Worm (Caenorhabditis elegans): ENCODE data around the gene F35H10.2.

F35H10.2 gene

DNA sequence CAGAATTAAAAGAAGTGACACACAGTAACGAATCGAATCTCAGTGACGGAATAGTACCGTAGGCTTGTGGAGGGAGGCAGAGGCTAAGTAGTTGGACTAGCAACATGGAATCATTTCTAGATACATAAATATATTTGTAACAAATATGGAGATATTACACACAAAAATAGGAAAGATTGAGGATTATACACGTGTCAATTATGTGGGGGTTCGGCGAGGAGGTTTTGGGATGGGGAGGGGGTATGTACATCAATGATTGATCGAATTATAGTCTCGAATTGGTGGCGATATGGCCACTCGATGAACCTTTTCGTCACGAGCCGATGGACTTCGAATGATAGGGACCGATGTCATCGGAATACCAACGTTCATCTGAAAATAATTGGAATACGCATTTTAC lies 21.6 kb upstream of the F35H10.2 start:
- TF ChIP-seq ceh-13 (GFP tag; optimal IDR thresholded peaks at IDR 0.05), result no peak
- no peak for TF ChIP-seq tbx-37 (GFP tag; conservative IDR thresholded peaks at IDR 0.05)
- no peak for TF ChIP-seq sea-1 (GFP tag; conservative IDR thresholded peaks at IDR 0.05)
- no peak for TF ChIP-seq hnd-1 (tag; optimal IDR thresholded peaks at IDR 0.05)
- no peak for TF ChIP-seq hmg-4 (GFP tag; optimal IDR thresholded peaks at IDR 0.05)
- TF ChIP-seq tbx-11 (GFP tag; IDR thresholded peaks at IDR 0.05), result no peak
- no peak for TF ChIP-seq flt-1 (GFP tag; IDR thresholded peaks at IDR 0.05)
- TF ChIP-seq aly-1 (tag; optimal IDR thresholded peaks at IDR 0.05), result no peak
- no peak for TF ChIP-seq tra-4 (tag; optimal IDR thresholded peaks at IDR 0.05)
- no peak for TF ChIP-seq hmbx-1 (tag; optimal IDR thresholded peaks at IDR 0.05)
- no peak for TF ChIP-seq B0310.2 (tag; optimal IDR thresholded peaks at IDR 0.05)
- no peak for TF ChIP-seq ets-7 (tag; optimal IDR thresholded peaks at IDR 0.05)
- TF ChIP-seq ceh-36 (tag; optimal IDR thresholded peaks at IDR 0.05), result no peak
- no peak for TF ChIP-seq ama-1 (optimal IDR thresholded peaks at IDR 0.05)
- no peak for TF ChIP-seq F13C5.2 (tag; optimal IDR thresholded peaks at IDR 0.05)
- TF ChIP-seq pes-1 (GFP tag; IDR thresholded peaks at IDR 0.05), result no peak
- no peak for TF ChIP-seq scrt-1 (GFP tag; IDR thresholded peaks at IDR 0.05)

DNA sequence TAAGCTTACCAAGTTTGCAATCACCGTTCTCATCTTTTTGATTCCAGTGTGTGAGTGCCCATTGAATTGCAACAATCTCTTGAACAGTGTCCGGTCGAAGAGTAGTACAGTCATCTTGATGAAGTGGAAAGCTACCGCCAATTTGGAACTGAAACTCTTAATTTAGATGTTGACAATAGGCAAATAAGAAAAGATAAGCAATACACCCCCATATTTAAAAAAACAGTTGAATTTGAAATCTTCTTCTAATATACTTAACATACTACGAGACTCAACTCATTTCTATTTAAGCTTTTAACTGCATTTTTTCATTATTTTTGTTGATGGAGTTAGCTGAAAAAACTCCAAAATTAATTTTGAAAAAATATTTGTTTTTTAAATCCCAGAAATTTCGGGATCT lies 16.9 kb upstream of the F35H10.2 start:
- no peak for TF ChIP-seq tra-4 (tag; optimal IDR thresholded peaks at IDR 0.05)
- no peak for TF ChIP-seq ceh-13 (GFP tag; optimal IDR thresholded peaks at IDR 0.05)
- TF ChIP-seq scrt-1 (GFP tag; IDR thresholded peaks at IDR 0.05), result no peak
- TF ChIP-seq ama-1 (optimal IDR thresholded peaks at IDR 0.05), result no peak
- no peak for TF ChIP-seq sea-1 (GFP tag; conservative IDR thresholded peaks at IDR 0.05)
- no peak for TF ChIP-seq tbx-37 (GFP tag; conservative IDR thresholded peaks at IDR 0.05)
- TF ChIP-seq tbx-11 (GFP tag; IDR thresholded peaks at IDR 0.05), result no peak
- no peak for TF ChIP-seq B0310.2 (tag; optimal IDR thresholded peaks at IDR 0.05)
- TF ChIP-seq flt-1 (GFP tag; IDR thresholded peaks at IDR 0.05), result no peak
- no peak for TF ChIP-seq aly-1 (tag; optimal IDR thresholded peaks at IDR 0.05)
- TF ChIP-seq F13C5.2 (tag; optimal IDR thresholded peaks at IDR 0.05), result no peak

DNA sequence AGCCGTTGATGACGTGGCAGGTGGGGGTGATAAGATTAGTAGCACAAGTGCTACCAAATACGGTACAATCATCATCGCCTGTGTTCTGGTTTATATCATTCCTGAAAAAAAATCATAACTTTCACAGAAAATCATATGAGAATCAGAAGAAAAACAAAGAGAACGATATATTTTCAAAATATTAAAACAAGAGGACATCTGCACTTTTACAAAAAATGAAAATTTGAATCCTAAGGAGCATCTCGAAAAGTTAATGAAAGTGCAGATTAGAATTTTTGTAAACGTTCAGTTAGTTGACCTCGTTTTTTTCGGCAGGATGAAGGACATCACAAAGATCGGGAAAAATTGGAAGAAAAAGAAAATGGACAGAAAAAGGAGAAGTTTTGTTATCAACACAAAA lies 16.2 kb upstream of the F35H10.2 start, which contains the start of gene F35H10.10:
Gene F35H10.10, minus strand, starts transcription at position 101 of the 400 bp plus-strand sequence.
- TF ChIP-seq ama-1 (optimal IDR thresholded peaks at IDR 0.05) (no peak), hmg-4 (GFP tag; optimal IDR thresholded peaks at IDR 0.05) (no peak), ets-7 (tag; optimal IDR thresholded peaks at IDR 0.05) (no peak), tra-4 (tag; optimal IDR thresholded peaks at IDR 0.05) (no peak), scrt-1 (GFP tag; IDR thresholded peaks at IDR 0.05) (no peak), hmbx-1 (tag; optimal IDR thresholded peaks at IDR 0.05) (no peak), aly-1 (tag; optimal IDR thresholded peaks at IDR 0.05) (no peak), tbx-11 (GFP tag; IDR thresholded peaks at IDR 0.05) (no peak), ceh-36 (tag; optimal IDR thresholded peaks at IDR 0.05) (no peak), flt-1 (GFP tag; IDR thresholded peaks at IDR 0.05) (no peak), hnd-1 (tag; optimal IDR thresholded peaks at IDR 0.05) (no peak), pes-1 (GFP tag; IDR thresholded peaks at IDR 0.05) (no peak), ceh-13 (GFP tag; optimal IDR thresholded peaks at IDR 0.05) (no peak), tbx-37 (GFP tag; conservative IDR thresholded peaks at IDR 0.05) (no peak), F13C5.2 (tag; optimal IDR thresholded peaks at IDR 0.05) (no peak), B0310.2 (tag; optimal IDR thresholded peaks at IDR 0.05) (no peak)

DNA sequence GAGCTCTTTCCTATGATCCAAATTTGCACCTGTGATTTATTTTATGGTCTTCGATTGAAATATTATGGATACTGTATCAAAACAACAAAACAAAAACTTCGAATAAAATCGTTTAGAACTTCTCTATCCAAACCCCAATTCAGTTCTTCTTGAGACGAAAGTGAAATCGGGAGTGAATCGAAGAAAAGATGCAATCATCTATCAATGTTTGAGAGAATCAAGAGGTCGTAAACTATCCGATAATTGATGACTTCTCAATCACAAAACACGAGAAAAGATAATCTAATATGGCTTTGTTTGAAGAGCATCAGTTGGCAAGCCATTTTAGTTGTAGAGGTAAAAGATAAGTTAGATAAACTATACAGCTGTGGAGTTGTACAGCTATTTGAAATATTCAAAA lies 11.2 kb upstream of the F35H10.2 start:
- TF ChIP-seq flt-1 (GFP tag; IDR thresholded peaks at IDR 0.05) (no peak), ama-1 (optimal IDR thresholded peaks at IDR 0.05) (no peak), ceh-36 (tag; optimal IDR thresholded peaks at IDR 0.05) (no peak)

DNA sequence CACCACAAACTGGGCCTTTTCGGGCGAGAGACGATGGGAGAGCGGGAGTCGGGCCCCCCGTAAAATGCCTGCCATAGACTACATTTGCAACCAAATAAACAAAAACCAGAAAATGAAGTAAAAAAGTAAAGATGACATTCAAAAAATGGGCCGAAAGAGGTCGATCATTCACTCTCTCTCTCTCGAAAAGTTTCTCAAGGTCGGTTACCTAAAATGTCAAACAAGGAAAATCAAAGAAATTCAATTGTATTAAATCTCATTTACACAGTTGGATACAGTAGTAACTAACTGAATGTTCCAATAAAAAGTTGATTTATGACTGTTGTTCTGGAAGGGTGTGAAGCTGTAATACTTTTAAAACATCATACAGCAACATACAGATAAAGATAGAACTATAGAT lies 10.2 kb upstream of the F35H10.2 start:
- TF ChIP-seq hmbx-1 (tag; optimal IDR thresholded peaks at IDR 0.05), result no peak
- TF ChIP-seq B0310.2 (tag; optimal IDR thresholded peaks at IDR 0.05), result no peak
- no peak for TF ChIP-seq tbx-11 (GFP tag; IDR thresholded peaks at IDR 0.05)
- no peak for TF ChIP-seq tbx-37 (GFP tag; conservative IDR thresholded peaks at IDR 0.05)
- no peak for TF ChIP-seq ceh-13 (GFP tag; optimal IDR thresholded peaks at IDR 0.05)
- TF ChIP-seq hnd-1 (tag; optimal IDR thresholded peaks at IDR 0.05), result no peak
- no peak for TF ChIP-seq flt-1 (GFP tag; IDR thresholded peaks at IDR 0.05)
- no peak for TF ChIP-seq F13C5.2 (tag; optimal IDR thresholded peaks at IDR 0.05)
- no peak for TF ChIP-seq scrt-1 (GFP tag; IDR thresholded peaks at IDR 0.05)
- TF ChIP-seq aly-1 (tag; optimal IDR thresholded peaks at IDR 0.05), result no peak
- no peak for TF ChIP-seq pes-1 (GFP tag; IDR thresholded peaks at IDR 0.05)
- TF ChIP-seq sea-1 (GFP tag; conservative IDR thresholded peaks at IDR 0.05), result no peak
- no peak for TF ChIP-seq ama-1 (optimal IDR thresholded peaks at IDR 0.05)
- no peak for TF ChIP-seq hmg-4 (GFP tag; optimal IDR thresholded peaks at IDR 0.05)
- no peak for TF ChIP-seq ets-7 (tag; optimal IDR thresholded peaks at IDR 0.05)
- TF ChIP-seq ceh-36 (tag; optimal IDR thresholded peaks at IDR 0.05), result no peak
- TF ChIP-seq tra-4 (tag; optimal IDR thresholded peaks at IDR 0.05), result no peak

DNA sequence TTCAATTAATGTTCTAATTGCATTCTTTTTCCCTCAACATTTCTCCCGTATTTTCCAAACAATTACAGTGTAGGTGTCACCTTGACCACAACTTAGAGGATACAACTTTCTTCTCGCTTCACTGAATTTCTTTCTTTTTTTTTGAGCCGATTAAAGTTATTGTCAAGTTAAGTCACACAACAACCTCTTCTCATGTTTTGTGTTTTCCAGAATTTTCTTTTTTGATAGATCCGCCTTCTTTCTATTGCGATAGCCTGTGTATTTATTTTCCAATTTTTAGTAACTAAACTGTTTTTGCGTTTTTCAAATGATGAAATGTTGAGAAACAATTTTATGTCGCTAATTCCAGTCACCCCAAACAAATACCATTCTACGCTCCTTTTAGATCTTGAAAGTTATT lies 3.3 kb upstream of the F35H10.2 start, which contains the start of gene F35H10.3:
Gene F35H10.3, plus strand, starts transcription at position 301 of the 400 bp plus-strand sequence.
- TF ChIP-seq hmbx-1 (tag; optimal IDR thresholded peaks at IDR 0.05), result no peak
- TF ChIP-seq sea-1 (GFP tag; conservative IDR thresholded peaks at IDR 0.05), result no peak
- TF ChIP-seq ceh-13 (GFP tag; optimal IDR thresholded peaks at IDR 0.05), result no peak
- TF ChIP-seq scrt-1 (GFP tag; IDR thresholded peaks at IDR 0.05), result no peak
- no peak for TF ChIP-seq hmg-4 (GFP tag; optimal IDR thresholded peaks at IDR 0.05)
- TF ChIP-seq F13C5.2 (tag; optimal IDR thresholded peaks at IDR 0.05), result no peak
- no peak for TF ChIP-seq hnd-1 (tag; optimal IDR thresholded peaks at IDR 0.05)
- no peak for TF ChIP-seq flt-1 (GFP tag; IDR thresholded peaks at IDR 0.05)
- no peak for TF ChIP-seq tbx-11 (GFP tag; IDR thresholded peaks at IDR 0.05)
- TF ChIP-seq ama-1 (optimal IDR thresholded peaks at IDR 0.05), result no peak
- TF ChIP-seq tra-4 (tag; optimal IDR thresholded peaks at IDR 0.05), result no peak
- no peak for TF ChIP-seq ceh-36 (tag; optimal IDR thresholded peaks at IDR 0.05)
- no peak for TF ChIP-seq pes-1 (GFP tag; IDR thresholded peaks at IDR 0.05)

DNA sequence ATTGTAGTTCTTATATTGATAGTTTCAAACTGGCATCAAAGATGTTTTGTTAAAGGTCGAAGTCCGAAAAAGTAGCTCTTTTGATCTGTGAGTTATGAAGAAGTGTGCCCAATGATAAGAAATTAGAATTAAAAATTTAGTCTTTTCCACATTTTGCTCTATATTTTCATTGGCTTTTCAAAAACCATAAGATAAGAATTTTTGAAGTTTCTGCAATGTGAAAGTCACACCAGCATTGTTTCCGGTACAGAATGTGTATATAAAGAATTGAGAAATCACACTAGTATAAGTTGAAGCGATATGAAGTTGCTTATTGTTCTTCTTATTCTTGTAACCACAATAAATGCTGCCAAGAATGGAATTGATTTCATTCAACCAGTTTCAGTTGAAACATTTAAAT lies 3.5 kb downstream of the F35H10.2 start, which contains the start of gene lys-10:
Gene lys-10, plus strand, starts transcription at position 301 of the 400 bp plus-strand sequence.
- no peak for TF ChIP-seq sea-1 (GFP tag; conservative IDR thresholded peaks at IDR 0.05)
- TF ChIP-seq hmg-4 (GFP tag; optimal IDR thresholded peaks at IDR 0.05), result no peak
- no peak for TF ChIP-seq ceh-36 (tag; optimal IDR thresholded peaks at IDR 0.05)
- no peak for TF ChIP-seq ets-7 (tag; optimal IDR thresholded peaks at IDR 0.05)
- no peak for TF ChIP-seq ceh-13 (GFP tag; optimal IDR thresholded peaks at IDR 0.05)
- TF ChIP-seq tbx-37 (GFP tag; conservative IDR thresholded peaks at IDR 0.05), result no peak
- no peak for TF ChIP-seq pes-1 (GFP tag; IDR thresholded peaks at IDR 0.05)
- TF ChIP-seq aly-1 (tag; optimal IDR thresholded peaks at IDR 0.05), result no peak
- no peak for TF ChIP-seq ama-1 (optimal IDR thresholded peaks at IDR 0.05)
- no peak for TF ChIP-seq scrt-1 (GFP tag; IDR thresholded peaks at IDR 0.05)
- TF ChIP-seq hmbx-1 (tag; optimal IDR thresholded peaks at IDR 0.05), result no peak
- no peak for TF ChIP-seq flt-1 (GFP tag; IDR thresholded peaks at IDR 0.05)
- TF ChIP-seq tbx-11 (GFP tag; IDR thresholded peaks at IDR 0.05), result no peak
- TF ChIP-seq B0310.2 (tag; optimal IDR thresholded peaks at IDR 0.05), result no peak
- no peak for TF ChIP-seq hnd-1 (tag; optimal IDR thresholded peaks at IDR 0.05)
- no peak for TF ChIP-seq tra-4 (tag; optimal IDR thresholded peaks at IDR 0.05)
- no peak for TF ChIP-seq F13C5.2 (tag; optimal IDR thresholded peaks at IDR 0.05)

All from whole organism, early embryonic.